Worm (Caenorhabditis elegans) whole organism, L1 larva: ENCODE measurements around the gene T19C3.5.

Experiments used
- C16A3.4 ChIP-seq: fragments of 150-350 bp; optimal IDR thresholded peaks from 2 replicates; lab custom pipeline; 2014; ENCODE audit warnings: missing biosample characterization, missing genetic modification characterization
- C34B4.2 ChIP-seq: sonication (generic microtip); optimal IDR thresholded peaks from 2 replicates; lab custom pipeline; 2017; ENCODE audit warnings: mild to moderate bottlenecking, missing genetic modification characterization, missing compliant biosample characterization
- F16B12.6 ChIP-seq: fragments of 150-350 bp; optimal IDR thresholded peaks from 2 replicates; lab custom pipeline; 2014; ENCODE audit warnings: missing biosample characterization, missing genetic modification characterization
- Y116A8C.19 ChIP-seq: sonication (generic microtip); optimal IDR thresholded peaks from 2 replicates; lab custom pipeline; 2016; ENCODE audit warnings: missing compliant biosample characterization, missing genetic modification characterization, borderline replicate concordance
- alr-1 ChIP-seq: fragments of 200-800 bp; sonication (Bioruptor generic); optimal IDR thresholded peaks from 2 replicates; lab custom pipeline; 2018; ENCODE audit warnings: borderline replicate concordance, mild to moderate bottlenecking, missing genetic modification characterization, missing compliant biosample characterization
- ceh-63 ChIP-seq: fragments of 200-800 bp; sonication (Bioruptor generic); optimal IDR thresholded peaks from 2 replicates; lab custom pipeline; 2018; ENCODE audit warnings: mild to moderate bottlenecking, missing genetic modification characterization, missing compliant biosample characterization
- ceh-88 ChIP-seq: fragments of 200-800 bp; sonication (Bioruptor generic); IDR thresholded peaks from 2 replicates; pipeline ENCODE4 v1.3.6; 2022; ENCODE audit warnings: missing genetic modification characterization, missing compliant biosample characterization
- ceh-90 ChIP-seq: sonication (generic microtip); optimal IDR thresholded peaks from 2 replicates; lab custom pipeline; 2016; ENCODE audit warnings: missing genetic modification characterization, missing compliant biosample characterization
- ces-1 ChIP-seq: fragments of 150-350 bp; optimal IDR thresholded peaks from 2 replicates; lab custom pipeline; 2014; ENCODE audit warnings: missing biosample characterization, missing genetic modification reagents, missing genetic modification characterization
- dsc-1 ChIP-seq: sonication (generic microtip); optimal IDR thresholded peaks from 2 replicates; lab custom pipeline; 2016; ENCODE audit warnings: mild to moderate bottlenecking, missing genetic modification characterization, missing compliant biosample characterization
- efl-1 ChIP-seq, 4 experiments: fragments of 150-350 bp; optimal IDR thresholded peaks in 3 of 4; peaks in 1 of 4; 1 replicate in 1 of 4; 2 replicates in 3 of 4; lab custom pipeline; 2014; ENCODE audit warnings: missing biosample characterization in 2 of 4, missing genetic modification characterization in 2 of 4, missing genetic modification reagents in 2 of 4
- egl-27 ChIP-seq, 2 experiments: fragments of 150-350 bp in 1 of 2; sonication (generic microtip); optimal IDR thresholded peaks; 3 replicates each; lab custom pipeline; 2017 to 2018; ENCODE audit warnings: missing biosample characterization in 2 of 2, missing genetic modification characterization in 2 of 2, missing genetic modification reagents in 2 of 2
- elt-2 ChIP-seq: sonication (generic microtip); optimal IDR thresholded peaks from 2 replicates; lab custom pipeline; 2016; ENCODE audit warnings: missing genetic modification characterization, mild to moderate bottlenecking, inconsistent platforms, missing compliant biosample characterization, missing genetic modification reagents
- elt-3 ChIP-seq, 6 experiments: fragments of 150-350 bp in 1 of 6; sonication (generic microtip); optimal IDR thresholded peaks; 2 replicates each; lab custom pipeline; 2017 to 2018; ENCODE audit warnings: missing biosample characterization in 6 of 6, missing genetic modification characterization in 6 of 6, inconsistent platforms in 1 of 6
- fkh-10 ChIP-seq: sonication (generic microtip); optimal IDR thresholded peaks from 2 replicates; lab custom pipeline; 2017; ENCODE audit warnings: missing biosample characterization, missing genetic modification reagents, missing genetic modification characterization
- fkh-4 ChIP-seq: sonication (generic microtip); optimal IDR thresholded peaks from 2 replicates; lab custom pipeline; 2016; ENCODE audit warnings: missing compliant biosample characterization, missing genetic modification characterization, borderline replicate concordance
- irx-1 ChIP-seq: sonication (generic microtip); optimal IDR thresholded peaks from 2 replicates; lab custom pipeline; 2016; ENCODE audit warnings: missing genetic modification characterization, missing compliant biosample characterization
- jun-1 ChIP-seq: fragments of 150-350 bp; optimal IDR thresholded peaks from 2 replicates; lab custom pipeline; 2014; ENCODE audit warnings: missing biosample characterization, missing genetic modification reagents, missing genetic modification characterization
- lin-13 ChIP-seq: fragments of 150-350 bp; optimal IDR thresholded peaks from 2 replicates; lab custom pipeline; 2014; ENCODE audit warnings: missing biosample characterization, missing genetic modification reagents, missing genetic modification characterization
- lin-15B ChIP-seq: fragments of 150-350 bp; sonication (generic microtip); optimal IDR thresholded peaks from 3 replicates; lab custom pipeline; 2014; ENCODE audit warnings: missing biosample characterization, missing genetic modification characterization
- lin-39 ChIP-seq: fragments of 150-350 bp; optimal IDR thresholded peaks from 2 replicates; lab custom pipeline; 2014; ENCODE audit warnings: missing biosample characterization, missing genetic modification reagents, missing genetic modification characterization
- mef-2 ChIP-seq: fragments of 150-350 bp; optimal IDR thresholded peaks from 2 replicates; lab custom pipeline; 2014; ENCODE audit warnings: missing biosample characterization, missing genetic modification characterization
- mep-1 ChIP-seq: fragments of 150-350 bp; optimal IDR thresholded peaks from 2 replicates; lab custom pipeline; 2014; ENCODE audit warnings: missing biosample characterization, missing genetic modification characterization
- nhr-11 ChIP-seq: fragments of 150-350 bp; optimal IDR thresholded peaks from 2 replicates; lab custom pipeline; 2014; ENCODE audit warnings: missing biosample characterization, missing genetic modification characterization
- nhr-71 ChIP-seq: sonication (generic microtip); optimal IDR thresholded peaks from 2 replicates; lab custom pipeline; 2016; ENCODE audit warnings: mild to moderate bottlenecking, missing genetic modification characterization, moderate library complexity, missing compliant biosample characterization
- nhr-90 ChIP-seq: sonication (generic microtip); optimal IDR thresholded peaks from 2 replicates; lab custom pipeline; 2016; ENCODE audit warnings: mild to moderate bottlenecking, missing genetic modification characterization, missing compliant biosample characterization; ENCODE audit not compliant: poor library complexity
- pag-3 ChIP-seq: sonication (generic microtip); optimal IDR thresholded peaks from 2 replicates; lab custom pipeline; 2017; ENCODE audit warnings: missing genetic modification characterization, mild to moderate bottlenecking, missing compliant biosample characterization, antibody characterized with exemption, borderline replicate concordance; ENCODE audit not compliant: insufficient read depth
- pax-3 ChIP-seq: fragments of 200-800 bp; sonication (Bioruptor generic); optimal IDR thresholded peaks from 2 replicates; lab custom pipeline; 2018; ENCODE audit warnings: mild to moderate bottlenecking, missing genetic modification characterization, moderate library complexity, missing compliant biosample characterization
- sptf-1 ChIP-seq: fragments of 150-350 bp; optimal IDR thresholded peaks from 2 replicates; lab custom pipeline; 2014; ENCODE audit warnings: missing biosample characterization, missing genetic modification characterization
- tbx-2 ChIP-seq: sonication (generic microtip); optimal IDR thresholded peaks from 2 replicates; lab custom pipeline; 2016; ENCODE audit warnings: missing genetic modification characterization, missing compliant biosample characterization
- unc-130 ChIP-seq: fragments of 150-350 bp; optimal IDR thresholded peaks from 2 replicates; lab custom pipeline; 2017; ENCODE audit warnings: missing biosample characterization, missing genetic modification characterization, inconsistent platforms
- unc-30 ChIP-seq: sonication (generic microtip); optimal IDR thresholded peaks from 2 replicates; lab custom pipeline; 2017; ENCODE audit warnings: missing biosample characterization, missing genetic modification characterization
- unc-86 ChIP-seq: sonication (generic microtip); optimal IDR thresholded peaks from 2 replicates; lab custom pipeline; 2016; ENCODE audit warnings: missing genetic modification characterization, missing compliant biosample characterization
- vab-15 ChIP-seq: sonication (generic microtip); optimal IDR thresholded peaks from 2 replicates; lab custom pipeline; 2017; ENCODE audit warnings: missing genotype, mild to moderate bottlenecking, missing genetic modification characterization, missing compliant biosample characterization
- zag-1 ChIP-seq: fragments of 150-350 bp; optimal IDR thresholded peaks from 2 replicates; lab custom pipeline; 2014; ENCODE audit warnings: missing biosample characterization, missing genetic modification characterization
- ztf-11 ChIP-seq, 2 experiments: sonication (generic microtip); optimal IDR thresholded peaks; 2 replicates each; lab custom pipeline; 2016 to 2017; ENCODE audit warnings: missing genetic modification characterization in 2 of 2, missing biosample characterization in 1 of 2, missing compliant biosample characterization in 1 of 2

The T19C3.5 gene

DNA sequence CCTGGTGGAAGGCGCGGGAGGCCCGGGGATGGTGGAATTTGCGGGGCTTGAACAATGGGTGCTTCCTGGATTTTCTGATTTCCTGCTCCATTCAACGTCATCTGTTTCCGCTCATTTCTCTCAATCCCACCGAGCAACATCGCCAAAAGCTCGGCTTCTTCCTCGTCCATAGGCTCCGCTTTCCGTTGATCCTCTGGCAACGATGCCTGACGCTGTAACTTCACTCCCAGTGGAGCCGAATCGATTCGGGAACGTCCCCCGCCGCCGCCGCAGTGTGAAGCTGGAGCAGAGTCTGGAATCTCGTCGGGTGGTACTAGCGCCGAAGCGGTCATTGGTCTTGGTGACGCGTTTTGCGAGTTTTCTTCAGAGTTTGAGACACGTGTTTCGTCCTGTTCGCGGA is 32.3 kb downstream of the T19C3.5 start:
- no peak for TF ChIP-seq ces-1
- TF ChIP-seq lin-15B (tag; lab: Kevin White, UChicago), result no peak
- no peak for TF ChIP-seq ztf-11 (tag; optimal IDR thresholded peaks at IDR 0.05; lab: Kevin White, UChicago)
- no peak for TF ChIP-seq dsc-1 (tag; lab: Kevin White, UChicago)
- TF ChIP-seq ceh-88 (GFP tag; lab: Robert Waterston, UW), result no peak
- no peak for TF ChIP-seq lin-39 (tag; lab: Kevin White, UChicago)
- TF ChIP-seq ceh-63 (GFP tag; lab: Kevin White, UChicago), result no peak
- no peak for TF ChIP-seq irx-1
- TF ChIP-seq efl-1 (optimal IDR thresholded peaks at IDR 0.05; lab: Kevin White, UChicago), result no peak
- TF ChIP-seq efl-1 (GFP tag; optimal IDR thresholded peaks at IDR 0.05 in 1 of 2; lab: Kevin White, UChicago), result no peak
- no peak for TF ChIP-seq vab-15 (tag; lab: Kevin White, UChicago)
- no peak for TF ChIP-seq jun-1 (tag; lab: Kevin White, UChicago)
- TF ChIP-seq C34B4.2 (tag; lab: Kevin White, UChicago), result no peak
- no peak for TF ChIP-seq elt-2 (tag; lab: Kevin White, UChicago)
- no peak for TF ChIP-seq Y116A8C.19
- no peak for TF ChIP-seq egl-27 (tag; optimal IDR thresholded peaks at IDR 0.05; lab: Kevin White, UChicago)
- no peak for TF ChIP-seq fkh-4 (tag; lab: Kevin White, UChicago)
- no peak for TF ChIP-seq pax-3 (tag; lab: Kevin White, UChicago)
- no peak for TF ChIP-seq F16B12.6 (tag; lab: Kevin White, UChicago)

DNA sequence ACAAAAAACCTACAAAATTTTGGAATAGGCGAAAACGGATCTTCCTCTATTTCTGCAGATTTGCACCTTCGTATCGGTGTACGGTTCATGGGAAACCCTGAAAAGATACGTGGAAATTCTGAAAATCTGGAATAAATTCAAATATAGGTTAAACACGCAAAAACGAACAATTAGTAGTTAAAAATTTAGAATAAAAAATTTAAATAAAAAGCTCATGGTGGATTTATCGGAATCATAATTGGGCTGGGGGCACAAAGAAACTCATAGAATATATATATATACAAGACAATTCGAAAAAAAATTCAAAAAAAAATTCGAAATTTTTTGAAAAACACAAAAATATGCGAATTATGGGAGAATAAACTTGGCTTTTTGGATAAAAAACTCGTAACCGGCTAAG is 40.7 kb downstream of the T19C3.5 start, which contains the start of gene helq-1:
Gene helq-1, minus strand, starts transcription at position 101 of the 400 bp plus-strand sequence.
- TF ChIP-seq nhr-11 (tag; lab: Kevin White, UChicago) (no peak), mef-2 (tag; lab: Kevin White, UChicago) (no peak), elt-3 (tag; optimal IDR thresholded peaks at IDR 0.05; lab: Kevin White, UChicago) (no peak), lin-13 (GFP tag; lab: Kevin White, UChicago) (no peak), unc-130 (tag; lab: Kevin White, UChicago) (no peak), ceh-63 (GFP tag; lab: Kevin White, UChicago) (no peak), ceh-88 (GFP tag; lab: Robert Waterston, UW) (no peak), sptf-1 (no peak), C16A3.4 (tag; lab: Kevin White, UChicago) (no peak), pag-3 (no peak), jun-1 (tag; lab: Kevin White, UChicago) (no peak)

DNA sequence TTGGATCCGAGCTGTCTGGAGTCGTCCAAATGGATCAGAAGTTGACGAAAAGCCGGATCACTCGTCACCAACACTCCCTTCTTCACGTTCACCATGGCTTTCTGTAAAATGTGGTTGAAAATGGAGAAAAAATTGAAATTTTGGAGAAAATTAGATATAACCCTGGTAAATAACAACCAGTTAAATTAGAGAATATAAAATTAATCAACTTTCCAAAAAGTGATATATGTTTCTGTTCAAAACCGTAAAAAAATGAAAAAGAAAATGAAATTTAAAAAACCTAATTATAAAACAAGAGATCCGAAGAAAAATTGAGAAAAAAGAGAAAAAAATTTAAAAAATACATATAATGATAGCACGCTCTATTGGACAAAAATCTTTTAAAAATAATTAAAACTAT is 50.3 kb downstream of the T19C3.5 start, which contains the start of gene gtf-2H5:
Gene gtf-2H5, minus strand, starts transcription at position 101 of the 400 bp plus-strand sequence.
- no peak for TF ChIP-seq fkh-10 (GFP tag; lab: Kevin White, UChicago)
- no peak for TF ChIP-seq pax-3 (tag; lab: Kevin White, UChicago)
- no peak for TF ChIP-seq nhr-71 (tag; lab: Kevin White, UChicago)
- TF ChIP-seq unc-86, result no peak
- no peak for TF ChIP-seq elt-2 (tag; lab: Kevin White, UChicago)
- no peak for TF ChIP-seq elt-3 (tag; optimal IDR thresholded peaks at IDR 0.05; lab: Kevin White, UChicago)
- TF ChIP-seq tbx-2 (tag; lab: Kevin White, UChicago), result no peak
- no peak for TF ChIP-seq nhr-90 (tag; lab: Kevin White, UChicago)
- no peak for TF ChIP-seq mep-1 (tag; lab: Kevin White, UChicago)
- TF ChIP-seq C16A3.4 (tag; lab: Kevin White, UChicago), result no peak
- TF ChIP-seq alr-1 (tag; lab: Kevin White, UChicago), result no peak
- no peak for TF ChIP-seq ceh-90 (tag; lab: Kevin White, UChicago)
- TF ChIP-seq lin-13 (GFP tag; lab: Kevin White, UChicago), result no peak
- TF ChIP-seq unc-30, result no peak
- no peak for TF ChIP-seq irx-1

- TF ChIP-seq zag-1, result no peak
- TF ChIP-seq lin-39 (tag; lab: Kevin White, UChicago), result no peak
These were observed 51.2 kb downstream of the T19C3.5 start for ce11 chrIII:576555-576954.
